Worm (Caenorhabditis elegans): ENCODE measurements around the gene tba-9.

DNA sequence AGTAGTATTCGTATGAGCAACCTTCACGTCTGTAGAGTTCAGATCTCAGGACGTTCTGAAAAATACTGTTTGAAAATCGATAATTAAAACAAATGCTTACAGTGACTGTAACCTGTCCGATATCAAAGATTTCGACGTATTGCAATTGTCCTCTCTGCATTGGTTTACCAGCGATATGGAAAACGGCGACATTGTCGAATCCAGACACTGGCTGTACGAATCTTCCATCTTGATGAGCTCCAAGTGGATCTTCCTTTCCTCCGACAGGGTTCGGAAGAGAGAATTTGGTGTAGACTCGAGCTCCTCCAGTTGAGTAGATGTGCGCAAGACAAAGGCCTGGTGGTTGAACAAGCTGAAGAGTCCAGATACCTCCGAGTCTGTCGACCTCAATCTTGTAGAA is 23.9 kb upstream of the tba-9 start:
- TF ChIP-seq elt-2 (tag; optimal IDR thresholded peaks at IDR 0.05), result no peak
- no peak for TF ChIP-seq fkh-10 (GFP tag; optimal IDR thresholded peaks at IDR 0.05)
- TF ChIP-seq nhr-67 (tag; optimal IDR thresholded peaks at IDR 0.05), result no peak
